Worm (Caenorhabditis elegans) whole organism, L3 larva: ENCODE measurements around the gene F38B6.3.

Experiments used
- ama-1 ChIP-seq: fragments of 150-350 bp; optimal IDR thresholded peaks from 2 replicates; lab custom pipeline; 2018
- ceh-28 ChIP-seq: fragments of 150-350 bp; optimal IDR thresholded peaks from 2 replicates; lab custom pipeline; 2014; ENCODE audit warnings: missing biosample characterization, missing genetic modification reagents, missing genetic modification characterization
- ceh-9 ChIP-seq: sonication (generic microtip); optimal IDR thresholded peaks from 2 replicates; lab custom pipeline; 2018; ENCODE audit warnings: missing biosample characterization, missing genetic modification characterization
- elt-1 ChIP-seq: fragments of 150-350 bp; optimal IDR thresholded peaks from 2 replicates; lab custom pipeline; 2014; ENCODE audit warnings: missing biosample characterization, missing genetic modification characterization
- elt-2 ChIP-seq: sonication (generic microtip); optimal IDR thresholded peaks from 2 replicates; lab custom pipeline; 2016; ENCODE audit warnings: missing genetic modification reagents, mild to moderate bottlenecking, missing genetic modification characterization, missing compliant biosample characterization
- fos-1 ChIP-seq: fragments of 150-350 bp; optimal IDR thresholded peaks from 2 replicates; lab custom pipeline; 2014; ENCODE audit warnings: missing biosample characterization, missing genetic modification characterization
- lin-39 ChIP-seq: fragments of 150-350 bp; optimal IDR thresholded peaks from 2 replicates; lab custom pipeline; 2018; ENCODE audit warnings: missing biosample characterization, missing genetic modification reagents, missing genetic modification characterization
- nhr-11 ChIP-seq: fragments of 150-350 bp; optimal IDR thresholded peaks from 2 replicates; lab custom pipeline; 2014; ENCODE audit warnings: missing biosample characterization, missing genetic modification characterization
- ztf-11 ChIP-seq: fragments of 150-350 bp; optimal IDR thresholded peaks from 2 replicates; lab custom pipeline; 2014; ENCODE audit warnings: missing biosample characterization, missing genetic modification characterization

DNA sequence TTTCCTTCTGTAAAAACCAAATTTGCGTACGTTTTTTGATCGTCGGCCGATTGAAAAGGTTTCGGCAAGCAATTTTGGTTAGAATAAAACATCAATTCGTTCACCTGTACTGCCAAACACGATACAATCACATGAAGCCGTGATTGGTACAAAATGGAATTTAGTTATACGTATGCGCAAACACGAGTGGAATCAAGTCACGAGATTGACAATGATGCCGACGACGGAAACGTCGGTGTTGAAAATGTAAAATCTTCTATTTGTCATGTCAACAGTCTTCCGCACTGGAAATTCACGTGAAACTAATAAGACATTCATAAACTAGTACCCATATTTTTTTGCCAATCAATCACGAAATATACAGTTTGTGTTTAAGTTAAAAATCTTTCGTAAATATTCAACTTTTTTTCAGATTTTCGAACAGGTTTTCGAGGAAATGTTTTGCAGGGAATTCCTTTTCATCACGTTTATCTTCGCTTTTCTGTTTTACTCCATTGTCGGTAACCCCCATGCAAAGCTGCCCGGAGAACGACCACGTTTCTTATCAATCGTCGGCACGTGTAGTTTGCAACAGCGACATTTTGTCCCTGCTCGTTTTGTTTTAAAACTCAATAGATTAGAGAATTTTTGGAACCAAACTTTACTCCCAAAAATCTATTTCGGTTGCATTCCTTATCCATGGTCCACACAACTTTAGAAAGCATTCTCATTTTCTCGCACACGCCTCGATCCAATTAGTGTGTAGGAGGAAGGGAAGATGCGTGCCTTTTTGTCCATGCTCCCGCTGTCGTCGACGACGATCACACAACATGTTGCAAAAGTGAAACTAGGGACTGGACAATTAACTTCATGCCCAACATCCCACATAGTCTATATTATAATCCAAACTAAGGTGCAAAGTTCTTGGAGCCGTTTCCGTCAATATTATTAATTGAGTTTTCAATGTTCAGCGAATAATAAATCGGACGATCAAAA is 45.9 kb downstream of the F38B6.3 start:
- no peak for TF ChIP-seq fos-1 (tag; lab: Kevin White, UChicago)
- no peak for TF ChIP-seq ztf-11
- TF ChIP-seq lin-39 = peak; percentile 21
- TF ChIP-seq ceh-9 (tag; lab: Kevin White, UChicago) = no peak
- TF ChIP-seq nhr-11 (tag; lab: Kevin White, UChicago) = no peak
- peak; percentile 76 for TF ChIP-seq elt-2 (tag; lab: Kevin White, UChicago)
- no peak for TF ChIP-seq elt-1 (tag; lab: Kevin White, UChicago)
- TF ChIP-seq ceh-28 (tag; lab: Kevin White, UChicago) = no peak
- no peak for TF ChIP-seq ama-1 (lab: Kevin White, UChicago)
